Fruit fly (Drosophila melanogaster) whole organism, adult: Measurements from ENCODE around the gene Pgant7.

Source experiments
- CG11617 ChIP-seq: fragments of 200-800 bp; sonication (Bioruptor generic); optimal IDR thresholded peaks from 2 replicates; lab custom pipeline; 2017; ENCODE audit warnings: mild to moderate bottlenecking, missing biosample characterization, missing genetic modification reagents, missing genetic modification characterization
- CG12768 ChIP-seq: fragments of 200-800 bp; sonication (Bioruptor generic); optimal IDR thresholded peaks from 2 replicates; lab custom pipeline; 2017; ENCODE audit warnings: missing biosample characterization, missing genetic modification characterization, mild to moderate bottlenecking, moderate library complexity, missing genetic modification reagents
- CG14711 ChIP-seq: fragments of 200-800 bp; sonication (Bioruptor generic); optimal IDR thresholded peaks from 2 replicates; lab custom pipeline; 2018; ENCODE audit warnings: missing biosample characterization, mild to moderate bottlenecking, missing genetic modification characterization, moderate library complexity
- CG1620 ChIP-seq: fragments of 200-800 bp; sonication (Bioruptor generic); optimal IDR thresholded peaks from 2 replicates; lab custom pipeline; 2016; ENCODE audit warnings: missing biosample characterization, missing genetic modification characterization
- CG5204 ChIP-seq: fragments of 200-800 bp; sonication (Bioruptor generic); optimal IDR thresholded peaks from 2 replicates; lab custom pipeline; 2016; ENCODE audit warnings: missing biosample characterization, missing genetic modification characterization
- CG7045 ChIP-seq: fragments of 200-800 bp; sonication (Bioruptor generic); optimal IDR thresholded peaks from 2 replicates; lab custom pipeline; 2017; ENCODE audit warnings: missing biosample characterization, mild to moderate bottlenecking, missing genetic modification characterization
- CG7101 ChIP-seq: fragments of 200-800 bp; sonication (Bioruptor generic); optimal IDR thresholded peaks from 2 replicates; lab custom pipeline; 2018; ENCODE audit warnings: missing biosample characterization, mild to moderate bottlenecking, missing genetic modification characterization, moderate library complexity
- Clk ChIP-seq: fragments of 200-800 bp; sonication (Bioruptor generic); optimal IDR thresholded peaks from 2 replicates; lab custom pipeline; 2017; ENCODE audit warnings: missing biosample characterization, missing genetic modification characterization
- bab1 ChIP-seq: fragments of 200-800 bp; sonication (Bioruptor generic); optimal IDR thresholded peaks from 3 replicates; lab custom pipeline; 2019; ENCODE audit warnings: missing biosample characterization, mild to moderate bottlenecking, missing genetic modification characterization, moderate library complexity
- cic ChIP-seq: fragments of 200-800 bp; sonication (Bioruptor generic); optimal IDR thresholded peaks from 2 replicates; lab custom pipeline; 2017; ENCODE audit warnings: missing biosample characterization, mild to moderate bottlenecking, missing genetic modification characterization, moderate library complexity
- cnc ChIP-seq, 2 experiments: fragments of >200 bp; optimal IDR thresholded peaks; 2 replicates each; lab custom pipeline; 2017
- kay ChIP-seq: fragments of 200-800 bp; sonication (Bioruptor generic); peaks from one replicate; lab custom pipeline; 2016; ENCODE audit warnings: missing biosample characterization, missing genetic modification characterization, borderline replicate concordance
- pad ChIP-seq: fragments of 200-800 bp; sonication (Bioruptor generic); optimal IDR thresholded peaks from 3 replicates; lab custom pipeline; 2017; ENCODE audit warnings: missing biosample characterization, missing genetic modification characterization, mild to moderate bottlenecking, moderate library complexity, missing genetic modification reagents

DNA sequence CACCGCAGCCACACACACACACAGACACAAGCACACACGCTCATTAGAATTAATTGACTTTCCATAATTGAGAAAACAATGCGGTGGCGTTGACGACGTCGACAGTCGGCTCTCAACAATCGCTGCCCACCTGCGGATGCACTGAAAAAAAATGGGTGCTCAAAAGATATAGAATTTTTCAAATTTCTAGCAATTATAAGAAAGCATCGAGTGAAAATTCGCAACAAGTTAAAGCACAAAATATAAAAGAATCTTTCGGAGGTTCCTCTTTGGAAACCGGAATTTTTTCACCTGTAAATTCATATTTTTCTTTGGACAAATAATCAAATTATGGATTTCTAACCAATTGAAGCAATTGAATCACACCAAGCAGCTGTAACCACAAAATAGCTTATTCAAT, 42.1 kb upstream of the Pgant7 start:
- TF ChIP-seq CG5204 (GFP tag; lab: Kevin White, UChicago) (no peak), CG1620 (GFP tag; lab: Kevin White, UChicago) (no peak), pad (GFP tag; lab: Kevin White, UChicago) (no peak), kay (GFP tag; lab: Kevin White, UChicago) (no peak), CG7045 (GFP tag; lab: Kevin White, UChicago) (no peak), Clk (GFP tag; lab: Kevin White, UChicago) (no peak), CG12768 (GFP tag; lab: Kevin White, UChicago) (no peak), bab1 (GFP tag; lab: Kevin White, UChicago) (no peak), cnc (optimal IDR thresholded peaks at IDR 0.05; lab: Kevin White, UChicago) (no peak), cic (GFP tag; lab: Kevin White, UChicago) (no peak), CG14711 (tag; lab: Kevin White, UChicago) (no peak), CG11617 (GFP tag; lab: Kevin White, UChicago) (no peak), CG7101 (tag; lab: Kevin White, UChicago) (no peak)
